Fruit fly (Drosophila melanogaster) whole organism, adult: ENCODE measurements around the gene Nadsyn.

Experiments
- CG11617 ChIP-seq: fragments of 200-800 bp; sonication (Bioruptor generic); optimal IDR thresholded peaks from 2 replicates; lab custom pipeline; 2017; ENCODE audit warnings: mild to moderate bottlenecking, missing biosample characterization, missing genetic modification reagents, missing genetic modification characterization
- CG12768 ChIP-seq: fragments of 200-800 bp; sonication (Bioruptor generic); optimal IDR thresholded peaks from 2 replicates; lab custom pipeline; 2017; ENCODE audit warnings: missing biosample characterization, missing genetic modification characterization, mild to moderate bottlenecking, moderate library complexity, missing genetic modification reagents
- CG1620 ChIP-seq: fragments of 200-800 bp; sonication (Bioruptor generic); optimal IDR thresholded peaks from 2 replicates; lab custom pipeline; 2016; ENCODE audit warnings: missing biosample characterization, missing genetic modification characterization
- CG33017 ChIP-seq: fragments of 200-800 bp; sonication (Bioruptor generic); optimal IDR thresholded peaks from 2 replicates; lab custom pipeline; 2018; ENCODE audit warnings: missing biosample characterization, mild to moderate bottlenecking, missing genetic modification characterization, moderate library complexity
- CG5204 ChIP-seq: fragments of 200-800 bp; sonication (Bioruptor generic); optimal IDR thresholded peaks from 2 replicates; lab custom pipeline; 2016; ENCODE audit warnings: missing biosample characterization, missing genetic modification characterization
- CG7101 ChIP-seq: fragments of 200-800 bp; sonication (Bioruptor generic); optimal IDR thresholded peaks from 2 replicates; lab custom pipeline; 2018; ENCODE audit warnings: missing biosample characterization, mild to moderate bottlenecking, missing genetic modification characterization, moderate library complexity
- Clk ChIP-seq: fragments of 200-800 bp; sonication (Bioruptor generic); optimal IDR thresholded peaks from 2 replicates; lab custom pipeline; 2017; ENCODE audit warnings: missing biosample characterization, missing genetic modification characterization
- Crg-1 ChIP-seq: fragments of 200-800 bp; sonication (Bioruptor generic); optimal IDR thresholded peaks from 2 replicates; lab custom pipeline; 2016; ENCODE audit warnings: missing biosample characterization, missing genetic modification characterization
- Mnt ChIP-seq: fragments of 200-800 bp; sonication (Bioruptor generic); optimal IDR thresholded peaks from 2 replicates; lab custom pipeline; 2016; ENCODE audit warnings: missing biosample characterization, mild to moderate bottlenecking, missing genetic modification characterization
- cnc ChIP-seq, 2 experiments: fragments of >200 bp; optimal IDR thresholded peaks; 2 replicates each; lab custom pipeline; 2017
- kay ChIP-seq: fragments of 200-800 bp; sonication (Bioruptor generic); peaks from one replicate; lab custom pipeline; 2016; ENCODE audit warnings: missing biosample characterization, missing genetic modification characterization, borderline replicate concordance
- ovo ChIP-seq: fragments of 200-800 bp; sonication (Bioruptor generic); optimal IDR thresholded peaks from 2 replicates; lab custom pipeline; 2016; ENCODE audit warnings: missing biosample characterization, missing genetic modification characterization
- tj ChIP-seq: fragments of 200-800 bp; sonication (Bioruptor generic); optimal IDR thresholded peaks from 3 replicates; lab custom pipeline; 2017; ENCODE audit warnings: missing biosample characterization, mild to moderate bottlenecking, missing genetic modification characterization, moderate library complexity
- toe ChIP-seq: fragments of 200-800 bp; sonication (Bioruptor generic); optimal IDR thresholded peaks from 2 replicates; lab custom pipeline; 2016; ENCODE audit warnings: missing biosample characterization, missing genetic modification characterization

dm6 chrX:13635000-13635368 lies 83.1 kb downstream of the Nadsyn start:
- TF ChIP-seq cnc (optimal IDR thresholded peaks at IDR 0.05; lab: Kevin White, UChicago) (no peak), CG7101 (no peak), Mnt (GFP tag; lab: Kevin White, UChicago) (no peak), CG12768 (GFP tag; lab: Kevin White, UChicago) (no peak), CG1620 (GFP tag; lab: Kevin White, UChicago) (no peak), CG5204 (no peak), toe (GFP tag; lab: Kevin White, UChicago) (no peak), kay (GFP tag; lab: Kevin White, UChicago) (no peak), Crg-1 (GFP tag; lab: Kevin White, UChicago) (no peak), ovo (GFP tag; lab: Kevin White, UChicago) (no peak), tj (peak; percentile 45), CG11617 (GFP tag; lab: Kevin White, UChicago) (no peak), CG33017 (tag; lab: Kevin White, UChicago) (no peak), Clk (GFP tag; lab: Kevin White, UChicago) (no peak)
